Fruit fly (Drosophila melanogaster) whole organism, embryonic: ENCODE measurements around the gene CG16749.

ENCODE experiments used
- CG10267 ChIP-seq: fragments of 200-800 bp; sonication (Bioruptor generic); optimal IDR thresholded peaks from 2 replicates; lab custom pipeline; 2018; ENCODE audit warnings: missing biosample characterization, mild to moderate bottlenecking, missing genetic modification characterization, moderate library complexity
- CG11504 ChIP-seq: fragments of 200-800 bp; sonication (Bioruptor generic); optimal IDR thresholded peaks from 3 replicates; lab custom pipeline; 2019; ENCODE audit warnings: missing biosample characterization, mild to moderate bottlenecking, missing genetic modification characterization, moderate library complexity
- CG1233 ChIP-seq: fragments of 200-800 bp; sonication (Bioruptor generic); optimal IDR thresholded peaks from 4 replicates; lab custom pipeline; 2018; ENCODE audit warnings: missing biosample characterization, mild to moderate bottlenecking, missing genetic modification characterization
- CG13894 ChIP-seq: fragments of 200-800 bp; sonication (Bioruptor generic); optimal IDR thresholded peaks from 3 replicates; lab custom pipeline; 2018; ENCODE audit warnings: missing biosample characterization, mild to moderate bottlenecking, missing genetic modification characterization, moderate library complexity
- CG14710 ChIP-seq: fragments of 200-800 bp; sonication (Bioruptor generic); optimal IDR thresholded peaks from 3 replicates; lab custom pipeline; 2019; ENCODE audit warnings: missing biosample characterization, mild to moderate bottlenecking, missing genetic modification characterization, moderate library complexity
- CG1647 ChIP-seq: fragments of 200-800 bp; sonication (Bioruptor generic); optimal IDR thresholded peaks from 3 replicates; lab custom pipeline; 2016; ENCODE audit warnings: missing biosample characterization, missing genetic modification characterization
- CG16863 ChIP-seq: fragments of 200-800 bp; sonication (Bioruptor generic); optimal IDR thresholded peaks from 3 replicates; lab custom pipeline; 2016; ENCODE audit warnings: missing biosample characterization, missing genetic modification characterization
- CG32532 ChIP-seq: fragments of 200-800 bp; sonication (Bioruptor generic); IDR thresholded peaks from 2 replicates; pipeline ENCODE4 v1.3.6; 2022; ENCODE audit warnings: missing biosample characterization, missing genetic modification characterization
- CG3995 ChIP-seq: fragments of 200-800 bp; sonication (Bioruptor generic); optimal IDR thresholded peaks from 3 replicates; lab custom pipeline; 2016; ENCODE audit warnings: missing biosample characterization, missing genetic modification characterization
- CG4404 ChIP-seq: fragments of 200-800 bp; sonication (Bioruptor generic); IDR thresholded peaks from 2 replicates; pipeline ENCODE4 v1.3.6; 2022; ENCODE audit warnings: missing biosample characterization, missing genetic modification characterization
- CG6765 ChIP-seq: fragments of 200-800 bp; sonication (Bioruptor generic); optimal IDR thresholded peaks from 3 replicates; lab custom pipeline; 2017; ENCODE audit warnings: missing biosample characterization, mild to moderate bottlenecking, missing genetic modification characterization
- CG6791 ChIP-seq: fragments of 200-800 bp; sonication (Bioruptor generic); IDR thresholded peaks from 3 replicates; pipeline ENCODE4 v1.3.6; 2022; ENCODE audit warnings: missing biosample characterization, missing genetic modification characterization; ENCODE audit not compliant: partially characterized antibody
- CG8388 ChIP-seq: fragments of 200-800 bp; sonication (Bioruptor generic); optimal IDR thresholded peaks from 2 replicates; lab custom pipeline; 2019; ENCODE audit warnings: missing biosample characterization, mild to moderate bottlenecking, missing genetic modification characterization, moderate library complexity
- D19B ChIP-seq: fragments of 200-800 bp; sonication (Bioruptor generic); optimal IDR thresholded peaks from 2 replicates; lab custom pipeline; 2017; ENCODE audit warnings: missing biosample characterization, mild to moderate bottlenecking, missing genetic modification characterization
- Eip74EF ChIP-seq, 2 experiments: fragments of 200-800 bp in 1 of 2; fragments of >200 bp in 1 of 2; sonication (Bioruptor generic) in 1 of 2; optimal IDR thresholded peaks; 2 replicates each; lab custom pipeline; 2017 to 2019; ENCODE audit warnings: missing biosample characterization in 2 of 2, missing genetic modification characterization in 2 of 2, mild to moderate bottlenecking in 1 of 2, moderate library complexity in 1 of 2
- Gsc ChIP-seq: fragments of 200-800 bp; sonication (Bioruptor generic); IDR thresholded peaks from 2 replicates; pipeline ENCODE4 v1.3.6; 2022; ENCODE audit warnings: missing biosample characterization, missing genetic modification characterization
- Med ChIP-seq: fragments of 200-800 bp; sonication (Bioruptor generic); peaks from one replicate; lab custom pipeline; 2016; ENCODE audit warnings: missing biosample characterization, missing genetic modification characterization, mild to moderate bottlenecking, inconsistent platforms, moderate library complexity
- NC2α ChIP-seq: fragments of 200-800 bp; sonication (Bioruptor generic); optimal IDR thresholded peaks from 2 replicates; lab custom pipeline; 2016; ENCODE audit warnings: missing biosample characterization, missing genetic modification characterization
- Neu2 ChIP-seq: fragments of 200-800 bp; sonication (Bioruptor generic); optimal IDR thresholded peaks from 3 replicates; lab custom pipeline; 2016; ENCODE audit warnings: missing biosample characterization, missing genetic modification characterization, borderline replicate concordance
- Ssrp ChIP-seq: fragments of 200-800 bp; sonication (Bioruptor generic); optimal IDR thresholded peaks from 2 replicates; lab custom pipeline; 2018; ENCODE audit warnings: missing biosample characterization, mild to moderate bottlenecking, missing genetic modification characterization, moderate library complexity
- Trl ChIP-seq, 3 experiments: fragments of >200 bp in 2 of 3; fragments of 200-800 bp in 1 of 3; sonication (Bioruptor generic) in 1 of 3; optimal IDR thresholded peaks; 2 replicates in 1 of 3; 3 replicates in 2 of 3; lab custom pipeline; 2016 to 2017; ENCODE audit warnings: missing biosample characterization in 1 of 3, missing genetic modification characterization in 1 of 3
- abd-A ChIP-seq: fragments of 200-800 bp; sonication (Bioruptor generic); optimal IDR thresholded peaks from 3 replicates; lab custom pipeline; 2019; ENCODE audit warnings: missing biosample characterization, mild to moderate bottlenecking, missing genetic modification characterization, moderate library complexity
- chinmo ChIP-seq: fragments of 200-800 bp; sonication (Bioruptor generic); IDR thresholded peaks from 4 replicates; pipeline ENCODE4 v1.3.6; 2022; ENCODE audit warnings: missing biosample characterization, missing genetic modification characterization; ENCODE audit not compliant: partially characterized antibody
- crp ChIP-seq, 2 experiments: fragments of 200-800 bp; sonication (Bioruptor generic); optimal IDR thresholded peaks; 2 replicates in 1 of 2; 3 replicates in 1 of 2; lab custom pipeline; 2017; ENCODE audit warnings: missing biosample characterization in 2 of 2, missing genetic modification characterization in 2 of 2, mild to moderate bottlenecking in 1 of 2, moderate library complexity in 1 of 2
- dmrt99B ChIP-seq: fragments of 200-800 bp; sonication (Bioruptor generic); optimal IDR thresholded peaks from 2 replicates; lab custom pipeline; 2018; ENCODE audit warnings: missing biosample characterization, mild to moderate bottlenecking, missing genetic modification characterization, moderate library complexity
- jumu ChIP-seq: fragments of 200-800 bp; sonication (Bioruptor generic); optimal IDR thresholded peaks from 3 replicates; lab custom pipeline; 2016; ENCODE audit warnings: missing biosample characterization, missing genetic modification characterization
- kay ChIP-seq: fragments of 200-800 bp; sonication (Bioruptor generic); optimal IDR thresholded peaks from 2 replicates; lab custom pipeline; 2016; ENCODE audit warnings: missing biosample characterization, missing genetic modification characterization
- kni ChIP-seq: fragments of 200-800 bp; sonication (Bioruptor generic); optimal IDR thresholded peaks from 3 replicates; lab custom pipeline; 2017; ENCODE audit warnings: mild to moderate bottlenecking, missing biosample characterization, missing genetic modification reagents, missing genetic modification characterization
- mam ChIP-seq: fragments of 200-800 bp; sonication (Bioruptor generic); optimal IDR thresholded peaks from 3 replicates; lab custom pipeline; 2016; ENCODE audit warnings: missing biosample characterization, missing genetic modification characterization
- nom ChIP-seq: fragments of 200-800 bp; sonication (Bioruptor generic); optimal IDR thresholded peaks from 2 replicates; lab custom pipeline; 2017; ENCODE audit warnings: missing biosample characterization, missing genetic modification characterization, mild to moderate bottlenecking, moderate library complexity, missing genetic modification reagents
- oc ChIP-seq: fragments of 200-800 bp; sonication (Bioruptor generic); optimal IDR thresholded peaks from 2 replicates; lab custom pipeline; 2018; ENCODE audit warnings: missing biosample characterization, mild to moderate bottlenecking, missing genetic modification characterization, moderate library complexity
- phol ChIP-seq: fragments of 200-800 bp; sonication (Bioruptor generic); optimal IDR thresholded peaks from 3 replicates; lab custom pipeline; 2018; ENCODE audit warnings: missing biosample characterization, mild to moderate bottlenecking, missing genetic modification characterization, moderate library complexity
- ro ChIP-seq: fragments of 200-800 bp; sonication (Bioruptor generic); IDR thresholded peaks from 2 replicates; pipeline ENCODE4 v1.3.6; 2022; ENCODE audit warnings: missing biosample characterization, missing genetic modification characterization
- sd ChIP-seq: fragments of 200-800 bp; sonication (Bioruptor generic); optimal IDR thresholded peaks from 3 replicates; lab custom pipeline; 2018; ENCODE audit warnings: missing biosample characterization, mild to moderate bottlenecking, missing genetic modification characterization, moderate library complexity
- sens ChIP-seq: fragments of 200-800 bp; sonication (Bioruptor generic); peaks from one replicate; lab custom pipeline; 2016; ENCODE audit warnings: missing biosample characterization, missing genetic modification characterization
- sug ChIP-seq: fragments of 200-800 bp; optimal IDR thresholded peaks from 2 replicates; lab custom pipeline; 2019; ENCODE audit warnings: missing biosample characterization, mild to moderate bottlenecking, missing genetic modification characterization, moderate library complexity
- tgo ChIP-seq: fragments of 200-800 bp; sonication (Bioruptor generic); IDR thresholded peaks from 3 replicates; pipeline ENCODE4 v1.3.6; 2022; ENCODE audit warnings: missing biosample characterization, missing genetic modification characterization
- toy ChIP-seq: fragments of 200-800 bp; sonication (Bioruptor generic); IDR thresholded peaks from 2 replicates; pipeline ENCODE4 v1.3.6; 2022; ENCODE audit warnings: missing biosample characterization, missing genetic modification characterization
- vfl ChIP-seq: fragments of 200-800 bp; sonication (Bioruptor generic); optimal IDR thresholded peaks from 2 replicates; lab custom pipeline; 2016; ENCODE audit warnings: missing biosample characterization, missing genetic modification characterization
- z ChIP-seq: fragments of 200-800 bp; sonication (Bioruptor generic); IDR thresholded peaks from 3 replicates; pipeline ENCODE4 v1.3.6; 2022; ENCODE audit warnings: missing biosample characterization, missing genetic modification characterization
- zen ChIP-seq: fragments of 200-800 bp; sonication (Bioruptor generic); optimal IDR thresholded peaks from 3 replicates; lab custom pipeline; 2018; ENCODE audit warnings: missing biosample characterization, mild to moderate bottlenecking, missing genetic modification characterization, moderate library complexity

Gene CG16749

dm6 chr3R:9351415-9352379 lies 20.0 kb upstream of the CG16749 start (continued):
- TF ChIP-seq kay (peak; percentile 22), CG1647 (GFP tag; lab: Kevin White, UChicago) (peak; percentile 23), sug (tag; lab: Kevin White, UChicago) (peak; percentile 70), CG3995 (GFP tag; lab: Kevin White, UChicago) (peak; percentile 19), chinmo (GFP tag; lab: Robert Waterston, UW) (no peak), dmrt99B (tag; lab: Kevin White, UChicago) (peak; percentile 62), CG10267 (tag; lab: Kevin White, UChicago) (peak; percentile 4), CG6765 (GFP tag; lab: Kevin White, UChicago) (peak; percentile 77), CG32532 (GFP tag; lab: Robert Waterston, UW) (no peak), Trl (optimal IDR thresholded peaks at IDR 0.05; lab: Kevin White, UChicago) (no peak), Trl (GFP tag; optimal IDR thresholded peaks at IDR 0.05; lab: Kevin White, UChicago) (peak; percentile 8)

DNA sequence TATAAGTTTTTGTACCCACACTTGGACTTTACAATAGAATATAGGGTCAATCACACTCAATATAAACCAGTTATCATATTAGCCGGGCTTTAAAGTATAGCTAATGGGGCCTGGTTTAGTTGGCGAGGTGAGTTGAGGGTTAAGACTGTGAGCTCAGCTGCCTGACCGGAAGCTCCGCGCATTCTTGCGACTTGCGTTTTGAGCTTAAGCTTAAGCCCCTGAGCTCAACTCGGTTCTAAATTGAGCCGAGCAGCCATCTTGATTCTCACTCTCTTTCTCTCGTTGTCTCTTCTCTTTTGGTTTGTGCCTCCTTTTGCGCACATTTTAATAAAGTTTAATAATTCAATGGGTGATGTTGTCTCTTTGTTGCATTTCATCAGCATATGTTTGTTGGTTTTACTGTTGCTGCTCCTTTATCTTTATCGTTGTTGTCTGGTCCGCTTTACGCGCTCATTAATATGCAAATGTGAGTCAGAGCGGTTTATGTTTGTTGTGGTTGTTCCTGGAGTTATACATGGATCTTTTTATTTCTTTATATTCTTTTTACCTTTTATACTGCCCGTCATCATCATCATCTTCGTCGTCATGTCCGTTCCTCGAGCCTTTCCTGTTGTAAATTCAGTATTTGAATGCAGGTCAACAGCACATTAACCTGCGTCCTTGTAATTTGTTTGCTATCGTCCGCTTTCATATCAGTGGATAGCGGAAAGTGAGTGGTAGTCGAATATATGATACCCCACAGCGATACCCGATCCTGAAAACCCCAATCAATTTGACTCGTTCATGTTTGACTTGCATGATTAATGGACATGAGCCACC lies 19.1 kb upstream of the CG16749 start:
- TF ChIP-seq CG32532 (GFP tag; lab: Robert Waterston, UW) (no peak), oc (tag; lab: Kevin White, UChicago) (peak; percentile 47), D19B (GFP tag; lab: Kevin White, UChicago) (peak; percentile 44), abd-A (peak; percentile 59), mam (GFP tag; lab: Kevin White, UChicago) (no peak), Trl (optimal IDR thresholded peaks at IDR 0.05; lab: Kevin White, UChicago) (peak; percentile 24 to 44), Trl (GFP tag; optimal IDR thresholded peaks at IDR 0.05; lab: Kevin White, UChicago) (no peak), chinmo (GFP tag; lab: Robert Waterston, UW) (peak; percentile 84; the same call in 2 of the 4 replicates), z (peak; percentile 84), CG6791 (GFP tag; lab: Robert Waterston, UW) (0 out of 3 replicates have a peak, but pooled peaks have one; percentile 21), vfl (GFP tag; lab: Kevin White, UChicago) (no peak), sd (tag; lab: Kevin White, UChicago) (peak; percentile 82), nom (GFP tag; lab: Kevin White, UChicago) (peak; percentile 47), Eip74EF (GFP tag; optimal IDR thresholded peaks at IDR 0.05; lab: Kevin White, UChicago) (peak in 1 of 2 experiments; percentile 35), toy (GFP tag; lab: Robert Waterston, UW) (no peak), CG13894 (tag; lab: Kevin White, UChicago) (peak; percentile 11), Neu2 (GFP tag; lab: Kevin White, UChicago) (no peak), sens (GFP tag; lab: Kevin White, UChicago) (peak; percentile 77), Med (peak; percentile 59), phol (tag; lab: Kevin White, UChicago) (peak; percentile 58), kni (GFP tag; lab: Kevin White, UChicago) (peak; percentile 52)

DNA sequence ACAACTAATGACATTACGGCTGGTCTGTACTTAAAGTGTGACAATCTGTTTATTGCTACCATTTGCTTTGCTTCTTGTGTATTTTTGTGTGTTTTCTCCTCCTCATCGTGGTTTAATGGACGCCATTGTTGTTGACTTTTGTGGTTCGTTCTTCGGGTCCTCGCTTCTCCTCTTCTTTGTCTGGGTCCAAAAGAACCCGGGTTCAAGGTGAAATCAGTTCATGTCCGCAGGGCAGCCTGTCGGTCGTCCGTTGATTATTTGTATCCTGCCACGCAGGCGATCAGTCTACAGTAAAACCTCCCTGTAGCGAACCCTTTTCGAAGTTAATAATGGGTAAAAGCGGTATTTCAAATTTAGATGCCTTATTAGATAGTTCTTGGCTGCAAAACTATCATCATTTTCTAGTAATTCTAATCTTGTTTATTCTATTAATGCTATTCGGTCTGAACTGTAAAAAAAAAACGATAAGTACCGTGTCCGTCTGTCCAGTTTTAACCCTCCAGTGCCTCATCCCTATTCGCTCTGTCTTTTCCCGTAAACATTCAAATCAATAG lies 17.7 kb upstream of the CG16749 start:
- TF ChIP-seq crp (GFP tag; optimal IDR thresholded peaks at IDR 0.05; lab: Kevin White, UChicago) = no peak
- TF ChIP-seq CG11504 (tag; lab: Kevin White, UChicago) = no peak
- TF ChIP-seq tgo (GFP tag; lab: Robert Waterston, UW) = no peak
- no peak for TF ChIP-seq CG1233 (GFP tag; lab: Kevin White, UChicago)
- TF ChIP-seq CG14710 (tag; lab: Kevin White, UChicago) = no peak
- no peak for TF ChIP-seq jumu
- no peak for TF ChIP-seq CG16863 (GFP tag; lab: Kevin White, UChicago)
- TF ChIP-seq CG4404 (GFP tag; lab: Robert Waterston, UW) = no peak
- no peak for TF ChIP-seq Gsc (GFP tag; lab: Robert Waterston, UW)
- TF ChIP-seq zen = peak; percentile 15
- TF ChIP-seq sens (GFP tag; lab: Kevin White, UChicago) = peak; percentile 81
- TF ChIP-seq Ssrp (tag; lab: Kevin White, UChicago) = no peak
- no peak for TF ChIP-seq NC2α (GFP tag; lab: Kevin White, UChicago)
- TF ChIP-seq CG8388 (GFP tag; lab: Kevin White, UChicago) = no peak
- TF ChIP-seq ro (GFP tag; lab: Robert Waterston, UW) = no peak
